Fruit fly (Drosophila melanogaster): Measurements from ENCODE around the gene RpS3A.

RpS3A gene

dm6 chr4:42352-42751 is 24.7 kb downstream of the RpS3A start:
- TF ChIP-seq Dll (optimal IDR thresholded peaks at IDR 0.05) (no peak), pan (optimal IDR thresholded peaks at IDR 0.05) (no peak), psq (optimal IDR thresholded peaks at IDR 0.05) (no peak), EcR (GFP tag; optimal IDR thresholded peaks at IDR 0.05) (no peak), CG8478 (optimal IDR thresholded peaks at IDR 0.05) (no peak), usp (GFP tag; optimal IDR thresholded peaks at IDR 0.05) (no peak)

Measured in whole organism.